Worm (Caenorhabditis elegans): Measurements from ENCODE around the gene Y71H2B.4.

The Y71H2B.4 gene

DNA sequence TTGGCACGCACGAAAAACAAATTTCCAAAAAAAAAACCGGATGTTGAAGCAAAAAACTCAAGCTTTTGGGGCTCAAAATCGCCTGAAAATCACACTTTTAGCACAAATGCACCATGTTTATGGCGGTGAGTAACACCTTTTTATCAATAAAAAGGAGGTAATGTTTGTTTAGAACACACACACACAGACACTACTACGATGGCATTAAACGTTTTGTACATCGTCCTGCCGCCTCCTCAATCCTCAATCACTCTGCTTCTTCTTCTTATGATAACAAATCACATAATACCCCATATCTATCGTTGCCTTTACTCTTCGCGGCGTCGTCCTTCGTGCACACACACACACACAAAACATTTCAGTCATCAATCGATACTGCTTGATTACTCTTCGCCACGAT is 32.6 kb upstream of the Y71H2B.4 start, which contains the start of gene gpa-17:
Gene gpa-17 (plus strand): TSS at position 363 of the 400 bp plus-strand sequence.
- TF ChIP-seq nhr-129 (tag; optimal IDR thresholded peaks at IDR 0.05) (peak; percentile 11), fos-1 (tag; optimal IDR thresholded peaks at IDR 0.05) (peak; percentile 95), sem-4 (tag; optimal IDR thresholded peaks at IDR 0.05) (no peak)

- no peak for TF ChIP-seq elt-3 (tag; optimal IDR thresholded peaks at IDR 0.05)
- TF ChIP-seq nhr-23 (tag; optimal IDR thresholded peaks at IDR 0.05): no peak
- TF ChIP-seq alr-1 (tag; optimal IDR thresholded peaks at IDR 0.05): no peak
- peak; percentile 94 for TF ChIP-seq crh-2 (tag; optimal IDR thresholded peaks at IDR 0.05)
- no peak for TF ChIP-seq elt-1 (tag; optimal IDR thresholded peaks at IDR 0.05)
- TF ChIP-seq egl-27 (tag; optimal IDR thresholded peaks at IDR 0.05): peak; percentile 92
- peak; percentile 77 for TF ChIP-seq nhr-6 (tag; optimal IDR thresholded peaks at IDR 0.05)
- no peak for TF ChIP-seq skn-1 (tag; optimal IDR thresholded peaks at IDR 0.05)
- TF ChIP-seq blmp-1 (tag; optimal IDR thresholded peaks at IDR 0.05; ENCODE audit: insufficient read depth): peak; percentile 68
- TF ChIP-seq Y55F3AM.14 (GFP tag; optimal IDR thresholded peaks at IDR 0.05): no peak
- peak; percentile 98 for TF ChIP-seq unc-55 (GFP tag; optimal IDR thresholded peaks at IDR 0.05)
- TF ChIP-seq mbf-1 (tag; optimal IDR thresholded peaks at IDR 0.05): peak; percentile 23
- TF ChIP-seq nhr-10 (tag; optimal IDR thresholded peaks at IDR 0.05): peak; percentile 65
- peak; percentile 68 for TF ChIP-seq dmd-4 (tag; optimal IDR thresholded peaks at IDR 0.05)
- TF ChIP-seq nhr-25 (tag; optimal IDR thresholded peaks at IDR 0.05): peak; percentile 86
- TF ChIP-seq ama-1 (optimal IDR thresholded peaks at IDR 0.05): peak; percentile 19
- TF ChIP-seq nhr-237 (tag; optimal IDR thresholded peaks at IDR 0.05): peak; percentile 48
- peak; percentile 94 for TF ChIP-seq lin-11 (tag; optimal IDR thresholded peaks at IDR 0.05)
- TF ChIP-seq ceh-16 (tag; optimal IDR thresholded peaks at IDR 0.05): peak; percentile 33
- peak in 1 of 2 experiments; percentile 69 for TF ChIP-seq mdl-1 (tag; optimal IDR thresholded peaks at IDR 0.05)
- peak; percentile 78 for TF ChIP-seq nhr-77 (tag; optimal IDR thresholded peaks at IDR 0.05)
- TF ChIP-seq R02D3.7 (tag; optimal IDR thresholded peaks at IDR 0.05): peak; percentile 76
- peak; percentile 76 for TF ChIP-seq aly-2 (tag; optimal IDR thresholded peaks at IDR 0.05)
- no peak for TF ChIP-seq sma-9 (GFP tag; optimal IDR thresholded peaks at IDR 0.05)
- no peak for TF ChIP-seq sma-9 (tag; optimal IDR thresholded peaks at IDR 0.05)
- TF ChIP-seq zag-1 (tag; optimal IDR thresholded peaks at IDR 0.05): peak; percentile 88
- TF ChIP-seq ztf-11 (tag; optimal IDR thresholded peaks at IDR 0.05): peak; percentile 22
- peak; percentile 92 for TF ChIP-seq nhr-21 (tag; optimal IDR thresholded peaks at IDR 0.05)
- TF ChIP-seq nhr-12 (tag; optimal IDR thresholded peaks at IDR 0.05): no peak
- TF ChIP-seq nhr-11 (tag; optimal IDR thresholded peaks at IDR 0.05): no peak
- peak; percentile 80 for TF ChIP-seq fos-1 (tag; optimal IDR thresholded peaks at IDR 0.05)
- TF ChIP-seq unc-39 (tag; optimal IDR thresholded peaks at IDR 0.05): no peak
- peak; percentile 86 for TF ChIP-seq sem-4 (tag; optimal IDR thresholded peaks at IDR 0.05)
- peak; percentile 36 for TF ChIP-seq unc-62 (GFP tag; optimal IDR thresholded peaks at IDR 0.05)
- TF ChIP-seq nhr-129 (tag; optimal IDR thresholded peaks at IDR 0.05): peak; percentile 78
- TF ChIP-seq F13H6.1 (tag; optimal IDR thresholded peaks at IDR 0.05): peak; percentile 91
- peak; percentile 15 for TF ChIP-seq ceh-82 (tag; optimal IDR thresholded peaks at IDR 0.05)
- TF ChIP-seq ZK546.5 (tag; optimal IDR thresholded peaks at IDR 0.05): peak; percentile 40
- TF ChIP-seq lin-39 (tag; optimal IDR thresholded peaks at IDR 0.05): no peak
- TF ChIP-seq lsy-2 (tag; optimal IDR thresholded peaks at IDR 0.05): peak; percentile 92 to 96
- TF ChIP-seq snpc-4 (tag; optimal IDR thresholded peaks at IDR 0.05): peak; percentile 61
- TF ChIP-seq peb-1 (tag; optimal IDR thresholded peaks at IDR 0.05): no peak
- TF ChIP-seq ztf-4 (tag; optimal IDR thresholded peaks at IDR 0.05): peak; percentile 80
- TF ChIP-seq lin-13 (GFP tag; optimal IDR thresholded peaks at IDR 0.05): peak; percentile 93
- TF ChIP-seq mab-5 (tag; optimal IDR thresholded peaks at IDR 0.05): peak; percentile 95
- peak; percentile 93 for TF ChIP-seq sma-3 (GFP tag; optimal IDR thresholded peaks at IDR 0.05)
- peak; percentile 91 for TF ChIP-seq gmeb-1 (tag; optimal IDR thresholded peaks at IDR 0.05)
- TF ChIP-seq ztf-1 (GFP tag; conservative IDR thresholded peaks at IDR 0.05): no peak
- TF ChIP-seq C34F6.9 (tag; optimal IDR thresholded peaks at IDR 0.05): peak; percentile 98
Observed at ce11 chrIII:2596984-2597454, 21.7 kb upstream of the Y71H2B.4 start, which contains the start of gene apb-1. Gene apb-1 (minus strand): TSS chrIII:2597034.
